1 fruit fly cellular context compared by ENCODE assay signal in genomic region chrX:3039743-3040142, dm6.
TF ChIP-seq lines count a peak whose summit lies in the region.

No protein-coding gene starts in this region.

TF ChIP-seq in whole organism, embryonic, 481 proteins besides CTCF, POLR2A, EP300 and RAD21 (continued from another document and continues in another):
- peak; percentile 45 for TF ChIP-seq CG8388 (GFP tag; optimal IDR thresholded peaks at IDR 0.05; lab: Kevin White, UChicago)
- TF ChIP-seq CG15601 (tag; optimal IDR thresholded peaks at IDR 0.05; lab: Kevin White, UChicago), result peak; percentile 53
- TF ChIP-seq CG11560 (tag; IDR thresholded peaks at IDR 0.05; lab: Robert Waterston, UW), result no peak
- TF ChIP-seq Xbp1 (GFP tag; optimal IDR thresholded peaks at IDR 0.05; lab: Kevin White, UChicago), result peak; percentile 44
- no peak for TF ChIP-seq wek (GFP tag; optimal IDR thresholded peaks at IDR 0.05; lab: Kevin White, UChicago)
- TF ChIP-seq Hand (GFP tag; optimal IDR thresholded peaks at IDR 0.05; lab: Kevin White, UChicago), result no peak
- no peak for TF ChIP-seq sd (tag; optimal IDR thresholded peaks at IDR 0.05; lab: Kevin White, UChicago)
- peak; percentile 66 for TF ChIP-seq CG31441 (GFP tag; IDR thresholded peaks at IDR 0.05; lab: Robert Waterston, UW)
- no peak for TF ChIP-seq yki (optimal IDR thresholded peaks at IDR 0.05; lab: Kevin White, UChicago)
- TF ChIP-seq mld (GFP tag; IDR thresholded peaks at IDR 0.05; lab: Robert Waterston, UW; ENCODE audit: partially characterized antibody), result no peak
- TF ChIP-seq her (GFP tag; optimal IDR thresholded peaks at IDR 0.05; lab: Kevin White, UChicago), result no peak
- no peak for TF ChIP-seq CG6854 (GFP tag; optimal IDR thresholded peaks at IDR 0.05; lab: Kevin White, UChicago)
- TF ChIP-seq MBD-R2 (GFP tag; IDR thresholded peaks at IDR 0.05; lab: Robert Waterston, UW), result no peak
- TF ChIP-seq dimm (GFP tag; IDR thresholded peaks at IDR 0.05; lab: Robert Waterston, UW), result no peak
- no peak for TF ChIP-seq Dp (GFP tag; optimal IDR thresholded peaks at IDR 0.05; lab: Kevin White, UChicago)
- peak; percentile 16 for TF ChIP-seq btn (GFP tag; optimal IDR thresholded peaks at IDR 0.05; lab: Kevin White, UChicago)
- peak; percentile 59 for TF ChIP-seq CG12391 (tag; optimal IDR thresholded peaks at IDR 0.05; lab: Kevin White, UChicago)
- TF ChIP-seq CG17802 (tag; optimal IDR thresholded peaks at IDR 0.05; lab: Kevin White, UChicago), result no peak
- peak; percentile 3 for TF ChIP-seq Sox100B (GFP tag; optimal IDR thresholded peaks at IDR 0.05; lab: Kevin White, UChicago)
- TF ChIP-seq HLH54F (GFP tag; optimal IDR thresholded peaks at IDR 0.05; lab: Kevin White, UChicago), result no peak
- peak; percentile 72 for TF ChIP-seq Drgx (GFP tag; IDR thresholded peaks at IDR 0.05; lab: Robert Waterston, UW)
- no peak for TF ChIP-seq CG30020 (tag; optimal IDR thresholded peaks at IDR 0.05; lab: Kevin White, UChicago)
- no peak for TF ChIP-seq CG14441 (GFP tag; IDR thresholded peaks at IDR 0.05; lab: Robert Waterston, UW)
- no peak for TF ChIP-seq HLH4C (GFP tag; IDR thresholded peaks at IDR 0.05; lab: Robert Waterston, UW; ENCODE audit: partially characterized antibody)
- TF ChIP-seq CG17328 (GFP tag; IDR thresholded peaks at IDR 0.05; lab: Robert Waterston, UW), result peak; percentile 48
- TF ChIP-seq CG12236 (GFP tag; optimal IDR thresholded peaks at IDR 0.05; lab: Kevin White, UChicago), result no peak
- no peak for TF ChIP-seq Hr78 (GFP tag; optimal IDR thresholded peaks at IDR 0.05; lab: Kevin White, UChicago)
- TF ChIP-seq CoRest (tag; optimal IDR thresholded peaks at IDR 0.05; lab: Kevin White, UChicago), result peak; percentile 51
- peak; percentile 22 for TF ChIP-seq sqz (GFP tag; optimal IDR thresholded peaks at IDR 0.05; lab: Kevin White, UChicago)
- TF ChIP-seq otp (GFP tag; IDR thresholded peaks at IDR 0.05; lab: Robert Waterston, UW), result no peak
- TF ChIP-seq ewg (GFP tag; optimal IDR thresholded peaks at IDR 0.05; lab: Kevin White, UChicago), result no peak
- TF ChIP-seq CG14050 (GFP tag; IDR thresholded peaks at IDR 0.05; lab: Robert Waterston, UW), result no peak
- no peak for TF ChIP-seq wor (GFP tag; IDR thresholded peaks at IDR 0.05; lab: Robert Waterston, UW)
- no peak for TF ChIP-seq CG3995 (GFP tag; optimal IDR thresholded peaks at IDR 0.05; lab: Kevin White, UChicago)
- TF ChIP-seq Vsx1 (GFP tag; optimal IDR thresholded peaks at IDR 0.05; lab: Kevin White, UChicago), result no peak
- peak; percentile 49 for TF ChIP-seq Chrac-16 (GFP tag; optimal IDR thresholded peaks at IDR 0.05; lab: Kevin White, UChicago)
- TF ChIP-seq B-H2 (GFP tag; optimal IDR thresholded peaks at IDR 0.05; lab: Kevin White, UChicago), result no peak
- no peak for TF ChIP-seq Fer2 (tag; optimal IDR thresholded peaks at IDR 0.05; lab: Kevin White, UChicago)
- TF ChIP-seq ato (GFP tag; IDR thresholded peaks at IDR 0.05; lab: Robert Waterston, UW; ENCODE audit: partially characterized antibody), result no peak
- TF ChIP-seq CG13424 (tag; optimal IDR thresholded peaks at IDR 0.05; lab: Kevin White, UChicago), result peak; percentile 36
- TF ChIP-seq CG9932 (GFP tag; IDR thresholded peaks at IDR 0.05; lab: Robert Waterston, UW), result no peak
- no peak for TF ChIP-seq Dref (GFP tag; IDR thresholded peaks at IDR 0.05; lab: Robert Waterston, UW)
- TF ChIP-seq Dek (tag; optimal IDR thresholded peaks at IDR 0.05; lab: Kevin White, UChicago), result no peak
- TF ChIP-seq CG4617 (GFP tag; optimal IDR thresholded peaks at IDR 0.05; lab: Kevin White, UChicago; ENCODE audit: borderline replicate concordance), result no peak
- TF ChIP-seq jumu (GFP tag; optimal IDR thresholded peaks at IDR 0.05; lab: Kevin White, UChicago), result no peak
- no peak for TF ChIP-seq Fer3 (tag; optimal IDR thresholded peaks at IDR 0.05; lab: Kevin White, UChicago)
- no peak for TF ChIP-seq cas (GFP tag; IDR thresholded peaks at IDR 0.05; lab: Robert Waterston, UW)
- TF ChIP-seq tup (GFP tag; optimal IDR thresholded peaks at IDR 0.05; lab: Kevin White, UChicago), result no peak
- no peak for TF ChIP-seq schlank (tag; optimal IDR thresholded peaks at IDR 0.05; lab: Kevin White, UChicago)
- peak; percentile 43; the same call in 1 of the 2 replicates for TF ChIP-seq slbo (GFP tag; IDR thresholded peaks at IDR 0.05; lab: Robert Waterston, UW)
- no peak for TF ChIP-seq CG4404 (GFP tag; IDR thresholded peaks at IDR 0.05; lab: Robert Waterston, UW)
- TF ChIP-seq nmo (GFP tag; optimal IDR thresholded peaks at IDR 0.05; lab: Kevin White, UChicago), result peak; percentile 35
- no peak for TF ChIP-seq CG18599 (GFP tag; optimal IDR thresholded peaks at IDR 0.05; lab: Kevin White, UChicago)
- no peak for TF ChIP-seq run (tag; optimal IDR thresholded peaks at IDR 0.05; lab: Kevin White, UChicago)
- no peak for TF ChIP-seq CG18011 (GFP tag; optimal IDR thresholded peaks at IDR 0.05; lab: Kevin White, UChicago)
- no peak for TF ChIP-seq kay (GFP tag; optimal IDR thresholded peaks at IDR 0.05; lab: Kevin White, UChicago)
- no peak for TF ChIP-seq pita (GFP tag; optimal IDR thresholded peaks at IDR 0.05; lab: Kevin White, UChicago)
- no peak for TF ChIP-seq CG10274 (GFP tag; optimal IDR thresholded peaks at IDR 0.05; lab: Kevin White, UChicago)
- TF ChIP-seq zfh2 (GFP tag; optimal IDR thresholded peaks at IDR 0.05; lab: Kevin White, UChicago), result no peak
- TF ChIP-seq gro (GFP tag; optimal IDR thresholded peaks at IDR 0.05; lab: Kevin White, UChicago), result no peak
- TF ChIP-seq CG34422 (GFP tag; IDR thresholded peaks at IDR 0.05; lab: Robert Waterston, UW), result 0 out of 3 replicates have a peak, but pooled peaks have one; percentile 47
- TF ChIP-seq Six4 (GFP tag; optimal IDR thresholded peaks at IDR 0.05; lab: Kevin White, UChicago), result no peak
- no peak for TF ChIP-seq HHEX (GFP tag; optimal IDR thresholded peaks at IDR 0.05; lab: Kevin White, UChicago)
- no peak for TF ChIP-seq CG6765 (GFP tag; optimal IDR thresholded peaks at IDR 0.05; lab: Kevin White, UChicago)
- TF ChIP-seq H2.0 (GFP tag; IDR thresholded peaks at IDR 0.05; lab: Robert Waterston, UW), result no peak; the same call in 1 of the 2 replicates
- no peak for TF ChIP-seq Tbp (GFP tag; optimal IDR thresholded peaks at IDR 0.05; lab: Kevin White, UChicago)
- peak; percentile 19 for TF ChIP-seq CG18476 (GFP tag; optimal IDR thresholded peaks at IDR 0.05; lab: Kevin White, UChicago)
- TF ChIP-seq sisA (GFP tag; IDR thresholded peaks at IDR 0.05; lab: Robert Waterston, UW), result 0 out of 2 replicates have a peak, but pooled peaks have one; percentile 24
- peak; percentile 59; the same call in 1 of the 2 replicates for TF ChIP-seq ara (GFP tag; IDR thresholded peaks at IDR 0.05; lab: Robert Waterston, UW)
- peak; percentile 43 for TF ChIP-seq CG7839 (tag; optimal IDR thresholded peaks at IDR 0.05; lab: Kevin White, UChicago)
- peak; percentile 15 for TF ChIP-seq CG7556 (GFP tag; optimal IDR thresholded peaks at IDR 0.05; lab: Kevin White, UChicago)
- TF ChIP-seq en (GFP tag; optimal IDR thresholded peaks at IDR 0.05; lab: Kevin White, UChicago), result no peak
- no peak for TF ChIP-seq CG12942 (GFP tag; optimal IDR thresholded peaks at IDR 0.05; lab: Kevin White, UChicago)
- TF ChIP-seq NfI (GFP tag; optimal IDR thresholded peaks at IDR 0.05; lab: Kevin White, UChicago), result no peak
- TF ChIP-seq Hmr (GFP tag; optimal IDR thresholded peaks at IDR 0.05; lab: Kevin White, UChicago), result no peak
- TF ChIP-seq CG3281 (GFP tag; optimal IDR thresholded peaks at IDR 0.05; lab: Kevin White, UChicago), result no peak
- TF ChIP-seq crol (GFP tag; IDR thresholded peaks at IDR 0.05; lab: Robert Waterston, UW), result no peak
- no peak for TF ChIP-seq CG13123 (GFP tag; optimal IDR thresholded peaks at IDR 0.05; lab: Kevin White, UChicago)
- no peak for TF ChIP-seq Nf-YB (GFP tag; optimal IDR thresholded peaks at IDR 0.05; lab: Kevin White, UChicago)
- TF ChIP-seq PHDP (tag; optimal IDR thresholded peaks at IDR 0.05; lab: Kevin White, UChicago), result peak; percentile 35
- TF ChIP-seq odd (GFP tag; optimal IDR thresholded peaks at IDR 0.05; lab: Kevin White, UChicago), result no peak
- TF ChIP-seq dan (GFP tag; IDR thresholded peaks at IDR 0.05; lab: Robert Waterston, UW), result no peak
- no peak for TF ChIP-seq CG1024 (GFP tag; IDR thresholded peaks at IDR 0.05; lab: Robert Waterston, UW)
- peak; percentile 29 for TF ChIP-seq CG10209 (GFP tag; optimal IDR thresholded peaks at IDR 0.05; lab: Kevin White, UChicago)
- no peak for TF ChIP-seq CG5180 (GFP tag; optimal IDR thresholded peaks at IDR 0.05; lab: Kevin White, UChicago)
- TF ChIP-seq CG10462 (GFP tag; optimal IDR thresholded peaks at IDR 0.05; lab: Kevin White, UChicago), result no peak
- no peak for TF ChIP-seq zf30C (GFP tag; optimal IDR thresholded peaks at IDR 0.05; lab: Kevin White, UChicago)
- no peak for TF ChIP-seq br (optimal IDR thresholded peaks at IDR 0.05; lab: Kevin White, UChicago)
- no peak for TF ChIP-seq CG5953 (GFP tag; IDR thresholded peaks at IDR 0.05; lab: Robert Waterston, UW)
- no peak for TF ChIP-seq lab (GFP tag; optimal IDR thresholded peaks at IDR 0.05; lab: Kevin White, UChicago)
- no peak for TF ChIP-seq CG14014 (GFP tag; IDR thresholded peaks at IDR 0.05; lab: Robert Waterston, UW)
- peak; percentile 38 for TF ChIP-seq CG16815 (GFP tag; optimal IDR thresholded peaks at IDR 0.05; lab: Kevin White, UChicago)
- TF ChIP-seq Hmx (GFP tag; optimal IDR thresholded peaks at IDR 0.05; lab: Kevin White, UChicago), result no peak
- no peak for TF ChIP-seq Rfx (GFP tag; IDR thresholded peaks at IDR 0.05; lab: Robert Waterston, UW)
- no peak for TF ChIP-seq vfl (GFP tag; optimal IDR thresholded peaks at IDR 0.05; lab: Kevin White, UChicago)
- TF ChIP-seq pho (GFP tag; optimal IDR thresholded peaks at IDR 0.05; lab: Kevin White, UChicago), result no peak
- TF ChIP-seq CG7928 (GFP tag; optimal IDR thresholded peaks at IDR 0.05; lab: Kevin White, UChicago), result no peak
- TF ChIP-seq tin (GFP tag; optimal IDR thresholded peaks at IDR 0.05; lab: Kevin White, UChicago), result peak; percentile 51
- TF ChIP-seq CG4360 (GFP tag; IDR thresholded peaks at IDR 0.05; lab: Robert Waterston, UW), result no peak
- TF ChIP-seq row (GFP tag; IDR thresholded peaks at IDR 0.05; lab: Robert Waterston, UW), result peak; percentile 52
- TF ChIP-seq p53 (GFP tag; optimal IDR thresholded peaks at IDR 0.05; lab: Kevin White, UChicago), result no peak
- peak; percentile 74 for TF ChIP-seq CG10979 (tag; optimal IDR thresholded peaks at IDR 0.05; lab: Kevin White, UChicago)
- TF ChIP-seq CG2120 (GFP tag; optimal IDR thresholded peaks at IDR 0.05; lab: Kevin White, UChicago), result no peak
- no peak for TF ChIP-seq CG11696 (GFP tag; IDR thresholded peaks at IDR 0.05; lab: Robert Waterston, UW)
- TF ChIP-seq Taf1 (GFP tag; IDR thresholded peaks at IDR 0.05; lab: Robert Waterston, UW), result no peak
- TF ChIP-seq CG15011 (GFP tag; optimal IDR thresholded peaks at IDR 0.05; lab: Kevin White, UChicago), result no peak
- no peak for TF ChIP-seq h (optimal IDR thresholded peaks at IDR 0.05; lab: Kevin White, UChicago)
- no peak for TF ChIP-seq pzg (GFP tag; optimal IDR thresholded peaks at IDR 0.05; lab: Kevin White, UChicago)
- no peak for TF ChIP-seq dm (GFP tag; optimal IDR thresholded peaks at IDR 0.05; lab: Kevin White, UChicago)
- TF ChIP-seq Mrtf (GFP tag; IDR thresholded peaks at IDR 0.05; lab: Robert Waterston, UW), result no peak
- TF ChIP-seq CG8924 (tag; optimal IDR thresholded peaks at IDR 0.05; lab: Kevin White, UChicago), result peak; percentile 10
- TF ChIP-seq CG2202 (tag; optimal IDR thresholded peaks at IDR 0.05; lab: Kevin White, UChicago), result peak; percentile 42
- TF ChIP-seq hth (optimal IDR thresholded peaks at IDR 0.05; lab: Kevin White, UChicago), result no peak
- TF ChIP-seq CG9797 (GFP tag; optimal IDR thresholded peaks at IDR 0.05; lab: Kevin White, UChicago), result no peak
- TF ChIP-seq mam (GFP tag; optimal IDR thresholded peaks at IDR 0.05; lab: Kevin White, UChicago), result no peak
- TF ChIP-seq CG17361 (GFP tag; IDR thresholded peaks at IDR 0.05; lab: Robert Waterston, UW), result peak; percentile 56; the same call in 2 of the 3 replicates
- TF ChIP-seq lola (GFP tag; optimal IDR thresholded peaks at IDR 0.05; lab: Kevin White, UChicago), result peak in 1 of 3 experiments; percentile 66
- TF ChIP-seq pan (optimal IDR thresholded peaks at IDR 0.05; lab: Kevin White, UChicago), result no peak
- TF ChIP-seq pan (GFP tag; optimal IDR thresholded peaks at IDR 0.05 in 1 of 2, IDR thresholded peaks at IDR 0.05 in 1 of 2), result peak in 1 of 2 experiments; percentile 52
- TF ChIP-seq D19B (GFP tag; optimal IDR thresholded peaks at IDR 0.05; lab: Kevin White, UChicago), result no peak
- TF ChIP-seq Max (GFP tag; optimal IDR thresholded peaks at IDR 0.05; lab: Kevin White, UChicago), result no peak
- no peak for TF ChIP-seq kah (GFP tag; optimal IDR thresholded peaks at IDR 0.05; lab: Kevin White, UChicago)
- peak; percentile 3 for TF ChIP-seq pnt (GFP tag; optimal IDR thresholded peaks at IDR 0.05; lab: Kevin White, UChicago)
- TF ChIP-seq chm (GFP tag; IDR thresholded peaks at IDR 0.05; lab: Robert Waterston, UW), result 0 out of 2 replicates have a peak, but pooled peaks have one; percentile 36
- TF ChIP-seq mirr (GFP tag; optimal IDR thresholded peaks at IDR 0.05; lab: Kevin White, UChicago), result no peak
- no peak for TF ChIP-seq CG9876 (GFP tag; optimal IDR thresholded peaks at IDR 0.05; lab: Kevin White, UChicago)
- no peak for TF ChIP-seq Hey (tag; optimal IDR thresholded peaks at IDR 0.05; lab: Kevin White, UChicago)
- TF ChIP-seq CG13296 (GFP tag; optimal IDR thresholded peaks at IDR 0.05; lab: Kevin White, UChicago), result no peak
- no peak for TF ChIP-seq Scr (GFP tag; IDR thresholded peaks at IDR 0.05; lab: Robert Waterston, UW; ENCODE audit: partially characterized antibody)
- TF ChIP-seq ind (GFP tag; optimal IDR thresholded peaks at IDR 0.05; lab: Kevin White, UChicago), result no peak
- no peak for TF ChIP-seq CG7745 (tag; optimal IDR thresholded peaks at IDR 0.05; lab: Kevin White, UChicago)
- peak; percentile 46 for TF ChIP-seq CG6254 (GFP tag; optimal IDR thresholded peaks at IDR 0.05; lab: Kevin White, UChicago)
- TF ChIP-seq Lim3 (GFP tag; IDR thresholded peaks at IDR 0.05; lab: Robert Waterston, UW), result no peak
- TF ChIP-seq CG6654 (GFP tag; optimal IDR thresholded peaks at IDR 0.05; lab: Kevin White, UChicago), result no peak
- TF ChIP-seq NFAT (GFP tag; IDR thresholded peaks at IDR 0.05; lab: Robert Waterston, UW), result no peak
- no peak for TF ChIP-seq Atf3 (GFP tag; optimal IDR thresholded peaks at IDR 0.05; lab: Kevin White, UChicago)
- peak; percentile 65 for TF ChIP-seq phol (tag; optimal IDR thresholded peaks at IDR 0.05; lab: Kevin White, UChicago)
- TF ChIP-seq CG8281 (tag; optimal IDR thresholded peaks at IDR 0.05; lab: Kevin White, UChicago), result no peak
